Worm (Caenorhabditis elegans): ENCODE results near the gene garr-1.

ce11 chrIV:455484-455883 is 29.5 kb downstream of the garr-1 start, which contains the start of gene M04G7.1:
- no peak for TF ChIP-seq nhr-21 (tag; optimal IDR thresholded peaks at IDR 0.05)
- no peak for TF ChIP-seq zag-1 (tag; optimal IDR thresholded peaks at IDR 0.05)
- TF ChIP-seq nhr-10 (tag; optimal IDR thresholded peaks at IDR 0.05): no peak
- no peak for TF ChIP-seq ceh-16 (tag; optimal IDR thresholded peaks at IDR 0.05)
- no peak for TF ChIP-seq ztf-4 (tag; optimal IDR thresholded peaks at IDR 0.05)
- TF ChIP-seq aly-2 (tag; optimal IDR thresholded peaks at IDR 0.05): no peak
- TF ChIP-seq fos-1 (tag; optimal IDR thresholded peaks at IDR 0.05): no peak
- TF ChIP-seq unc-55 (GFP tag; optimal IDR thresholded peaks at IDR 0.05): no peak

Measured in whole organism, L2 larva.